Worm (Caenorhabditis elegans) whole organism, L4/young adult: ENCODE measurements around the gene F53A3.1.

ENCODE experiments used
- W03F9.2 ChIP-seq: fragments of 150-350 bp; optimal IDR thresholded peaks from 2 replicates; lab custom pipeline; 2014; ENCODE audit warnings: missing biosample characterization, missing genetic modification characterization
- dao-5 ChIP-seq: sonication (generic microtip); optimal IDR thresholded peaks from 2 replicates; lab custom pipeline; 2016; ENCODE audit warnings: missing genotype, missing genetic modification characterization, moderate library complexity, missing compliant biosample characterization
- him-1 ChIP-seq: sonication (generic microtip); optimal IDR thresholded peaks from 2 replicates; lab custom pipeline; 2016; ENCODE audit warnings: missing genotype, missing genetic modification reagents, missing genetic modification characterization, missing compliant biosample characterization

- TF ChIP-seq W03F9.2 (tag; lab: Kevin White, UChicago) (no peak), him-1 (tag; lab: Kevin White, UChicago) (no peak), dao-5 (no peak)
Measured at ce11 chrIII:1903966-1904365, 39.5 kb downstream of the F53A3.1 start.
